Worm (Caenorhabditis elegans) whole organism, early embryonic: ENCODE measurements around the gene acr-25.

ENCODE experiments used
- B0310.2 ChIP-seq: sonication (generic microtip); optimal IDR thresholded peaks from 2 replicates; lab custom pipeline; 2016; ENCODE audit warnings: mild to moderate bottlenecking, missing genetic modification characterization, missing compliant biosample characterization
- aly-1 ChIP-seq: sonication (generic microtip); optimal IDR thresholded peaks from 2 replicates; lab custom pipeline; 2016; ENCODE audit warnings: missing genetic modification characterization, missing compliant biosample characterization
- ama-1 ChIP-seq: fragments of 150-350 bp; optimal IDR thresholded peaks from 2 replicates; lab custom pipeline; 2014
- ceh-13 ChIP-seq: fragments of 200-800 bp; sonication (Bioruptor generic); optimal IDR thresholded peaks from 2 replicates; lab custom pipeline; 2018; ENCODE audit warnings: mild to moderate bottlenecking, missing genetic modification characterization, missing compliant biosample characterization
- ceh-36 ChIP-seq: sonication (generic microtip); optimal IDR thresholded peaks from 2 replicates; lab custom pipeline; 2016; ENCODE audit warnings: missing genetic modification characterization, inconsistent platforms, missing compliant biosample characterization
- ets-7 ChIP-seq: sonication (generic microtip); optimal IDR thresholded peaks from 2 replicates; lab custom pipeline; 2016; ENCODE audit warnings: missing genotype, missing genetic modification characterization, missing compliant biosample characterization
- flt-1 ChIP-seq: fragments of 200-800 bp; sonication (Bioruptor generic); IDR thresholded peaks from 2 replicates; pipeline ENCODE4 v1.3.6; 2022; ENCODE audit warnings: missing genetic modification characterization, missing compliant biosample characterization
- hmbx-1 ChIP-seq: sonication (generic microtip); optimal IDR thresholded peaks from 2 replicates; lab custom pipeline; 2016; ENCODE audit warnings: mild to moderate bottlenecking, missing genetic modification characterization, missing compliant biosample characterization
- hnd-1 ChIP-seq: sonication (generic microtip); optimal IDR thresholded peaks from 2 replicates; lab custom pipeline; 2016; ENCODE audit warnings: missing genetic modification characterization, missing compliant biosample characterization
- sea-1 ChIP-seq: fragments of 200-800 bp; sonication (Bioruptor generic); conservative IDR thresholded peaks from 2 replicates; pipeline ENCODE4 v1.3.6; 2022; ENCODE audit warnings: missing genetic modification characterization, missing compliant biosample characterization
- tbx-37 ChIP-seq: fragments of 200-800 bp; sonication (Bioruptor generic); conservative IDR thresholded peaks from 2 replicates; pipeline ENCODE4 v1.3.6; 2022; ENCODE audit warnings: missing genetic modification reagents, missing genetic modification characterization, missing compliant biosample characterization
- tra-4 ChIP-seq: sonication (generic microtip); optimal IDR thresholded peaks from 2 replicates; lab custom pipeline; 2017; ENCODE audit warnings: missing genetic modification characterization, missing compliant biosample characterization

DNA sequence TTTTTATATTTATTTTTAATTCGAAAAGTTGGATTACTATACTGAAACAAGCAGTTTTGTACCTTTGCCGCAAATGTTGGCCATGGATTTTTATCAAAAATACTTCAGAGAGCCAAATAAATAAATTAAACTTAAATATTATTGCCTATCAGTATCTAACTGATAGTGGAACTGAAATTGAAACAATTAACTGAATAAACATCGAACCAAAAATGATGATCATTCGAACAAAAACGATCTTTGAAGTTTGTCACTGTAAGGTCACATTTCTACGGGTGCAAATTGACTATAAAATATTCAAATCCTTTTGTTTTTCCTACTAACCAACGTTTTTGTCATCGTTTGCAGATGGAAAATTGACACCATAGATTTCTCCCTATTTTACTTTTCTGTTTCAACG lies 21.1 kb upstream of the acr-25 start:
- no peak for TF ChIP-seq flt-1 (GFP tag; lab: Robert Waterston, UW)
- no peak for TF ChIP-seq aly-1 (tag; lab: Kevin White, UChicago)
- TF ChIP-seq tra-4 (tag; lab: Kevin White, UChicago) = no peak
- no peak for TF ChIP-seq ama-1
- TF ChIP-seq hnd-1 (tag; lab: Kevin White, UChicago) = no peak
- no peak for TF ChIP-seq B0310.2 (tag; lab: Kevin White, UChicago)
- no peak for TF ChIP-seq ets-7 (tag; lab: Kevin White, UChicago)
- TF ChIP-seq ceh-13 (GFP tag; lab: Kevin White, UChicago) = no peak
- TF ChIP-seq tbx-37 (GFP tag; lab: Robert Waterston, UW) = no peak
- TF ChIP-seq hmbx-1 = no peak
- no peak for TF ChIP-seq sea-1 (GFP tag; lab: Robert Waterston, UW)
- TF ChIP-seq ceh-36 = no peak
